Fruit fly (Drosophila melanogaster) whole organism, embryonic: Measurements from ENCODE around the gene kz.

Experiments
- CG15514 ChIP-seq: fragments of 200-800 bp; sonication (Bioruptor generic); optimal IDR thresholded peaks from 3 replicates; lab custom pipeline; 2017; ENCODE audit warnings: missing biosample characterization, missing genetic modification characterization, mild to moderate bottlenecking, moderate library complexity, missing genetic modification reagents
- CG6272 ChIP-seq: fragments of 200-800 bp; sonication (Bioruptor generic); IDR thresholded peaks from 2 replicates; pipeline ENCODE4 v1.3.6; 2022; ENCODE audit warnings: missing biosample characterization, missing genetic modification characterization
- Myb ChIP-seq: fragments of 200-800 bp; sonication (Bioruptor generic); optimal IDR thresholded peaks from 2 replicates; lab custom pipeline; 2016; ENCODE audit warnings: missing biosample characterization, missing genetic modification characterization
- Nf-YB ChIP-seq: fragments of 200-800 bp; sonication (Bioruptor generic); optimal IDR thresholded peaks from 3 replicates; lab custom pipeline; 2019; ENCODE audit warnings: missing biosample characterization, mild to moderate bottlenecking, missing genetic modification characterization, moderate library complexity
- Rx ChIP-seq: fragments of 200-800 bp; sonication (Bioruptor generic); IDR thresholded peaks from 2 replicates; pipeline ENCODE4 v1.3.6; 2022; ENCODE audit warnings: missing biosample characterization, missing genetic modification characterization
- fd102C ChIP-seq: fragments of 200-800 bp; sonication (Bioruptor generic); optimal IDR thresholded peaks from 2 replicates; lab custom pipeline; 2018; ENCODE audit warnings: missing biosample characterization, mild to moderate bottlenecking, missing genetic modification characterization, moderate library complexity
- grn ChIP-seq: fragments of 200-800 bp; sonication (Bioruptor generic); optimal IDR thresholded peaks from 3 replicates; lab custom pipeline; 2017; ENCODE audit warnings: missing biosample characterization, missing genetic modification characterization
- pb ChIP-seq: fragments of 200-800 bp; sonication (Bioruptor generic); optimal IDR thresholded peaks from 3 replicates; lab custom pipeline; 2016; ENCODE audit warnings: missing biosample characterization, missing genetic modification characterization
- repo ChIP-seq: fragments of 200-800 bp; sonication (Bioruptor generic); optimal IDR thresholded peaks from 2 replicates; lab custom pipeline; 2016; ENCODE audit warnings: missing biosample characterization, missing genetic modification characterization
- sens ChIP-seq: fragments of 200-800 bp; sonication (Bioruptor generic); peaks from one replicate; lab custom pipeline; 2016; ENCODE audit warnings: missing biosample characterization, missing genetic modification characterization
- shn ChIP-seq: fragments of 200-800 bp; sonication (Bioruptor generic); optimal IDR thresholded peaks from 3 replicates; lab custom pipeline; 2016; ENCODE audit warnings: missing biosample characterization, missing genetic modification characterization
- trem ChIP-seq: fragments of 200-800 bp; optimal IDR thresholded peaks from 3 replicates; lab custom pipeline; 2019; ENCODE audit warnings: missing biosample characterization, mild to moderate bottlenecking, missing genetic modification characterization, moderate library complexity
- yki ChIP-seq: fragments of >200 bp; optimal IDR thresholded peaks from 3 replicates; lab custom pipeline; 2018

- TF ChIP-seq pb (GFP tag; lab: Kevin White, UChicago) (no peak), CG15514 (GFP tag; lab: Kevin White, UChicago) (no peak), sens (GFP tag; lab: Kevin White, UChicago) (no peak), grn (GFP tag; lab: Kevin White, UChicago) (no peak), Rx (GFP tag; lab: Robert Waterston, UW) (no peak), Nf-YB (GFP tag; lab: Kevin White, UChicago) (no peak), Myb (GFP tag; lab: Kevin White, UChicago) (no peak), repo (GFP tag; lab: Kevin White, UChicago) (no peak), shn (GFP tag; lab: Kevin White, UChicago) (no peak), trem (tag; lab: Kevin White, UChicago) (no peak), fd102C (no peak), yki (lab: Kevin White, UChicago) (no peak), CG6272 (GFP tag; lab: Robert Waterston, UW) (no peak)
Measured at dm6 chrX:2289134-2289533, 47.3 kb upstream of the kz start.
